Worm (Caenorhabditis elegans): Measurements from ENCODE around the gene Y22F5A.11.

DNA sequence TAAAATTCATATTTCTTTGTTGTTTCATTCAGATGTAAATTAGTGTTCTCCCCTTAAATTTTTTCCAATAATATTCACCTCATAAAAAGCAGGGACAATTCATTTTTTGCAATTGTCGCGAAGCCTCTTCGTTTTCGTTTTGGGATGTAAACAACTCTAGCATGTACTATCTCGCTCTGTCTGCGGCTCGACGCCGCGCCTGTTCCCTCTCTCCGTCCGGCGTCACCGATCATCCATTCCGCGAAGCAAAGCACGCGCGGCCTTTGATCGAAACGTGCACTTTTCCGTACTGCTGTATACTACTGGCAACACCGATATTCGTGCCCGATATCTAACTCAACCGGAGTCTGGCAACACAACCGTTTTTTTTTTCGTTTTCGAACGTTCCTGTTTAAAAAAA is 28.5 kb downstream of the Y22F5A.11 start:
- TF ChIP-seq elt-1 (tag; optimal IDR thresholded peaks at IDR 0.05) (no peak), ama-1 (optimal IDR thresholded peaks at IDR 0.05) (no peak), lin-39 (tag; optimal IDR thresholded peaks at IDR 0.05) (no peak), aly-2 (tag; optimal IDR thresholded peaks at IDR 0.05) (no peak), gmeb-1 (tag; optimal IDR thresholded peaks at IDR 0.05) (no peak), skn-1 (tag; optimal IDR thresholded peaks at IDR 0.05) (no peak), ZK546.5 (tag; optimal IDR thresholded peaks at IDR 0.05) (no peak), blmp-1 (tag; optimal IDR thresholded peaks at IDR 0.05; ENCODE audit: insufficient read depth) (no peak)

Measured in whole organism, L2 larva.